Worm (Caenorhabditis elegans) whole organism, mixed stage, embryonic: ENCODE data around the gene sknr-1.

Experiments used
- M03D4.4 ChIP-seq: sonication (generic microtip); optimal IDR thresholded peaks from 2 replicates; lab custom pipeline; 2017; ENCODE audit warnings: mild to moderate bottlenecking, missing genetic modification characterization, missing compliant biosample characterization
- bed-3 ChIP-seq: fragments of 200-800 bp; sonication (Bioruptor generic); optimal IDR thresholded peaks from 3 replicates; lab custom pipeline; 2018; ENCODE audit warnings: mild to moderate bottlenecking, missing genetic modification characterization, moderate library complexity, missing compliant biosample characterization
- blmp-1 ChIP-seq: fragments of 150-350 bp; optimal IDR thresholded peaks from 2 replicates; lab custom pipeline; 2014; ENCODE audit warnings: missing biosample characterization, missing genetic modification characterization
- ceh-39 ChIP-seq: fragments of 150-350 bp; optimal IDR thresholded peaks from 2 replicates; lab custom pipeline; 2014; ENCODE audit warnings: missing biosample characterization, missing genetic modification characterization
- ceh-43 ChIP-seq: fragments of 200-800 bp; sonication (Bioruptor generic); optimal IDR thresholded peaks from 2 replicates; lab custom pipeline; 2018; ENCODE audit warnings: mild to moderate bottlenecking, missing genetic modification characterization, moderate library complexity, missing compliant biosample characterization
- ceh-83 ChIP-seq: fragments of 200-800 bp; sonication (Bioruptor generic); optimal IDR thresholded peaks from 2 replicates; lab custom pipeline; 2018; ENCODE audit warnings: mild to moderate bottlenecking, missing genetic modification characterization, missing compliant biosample characterization
- cnd-1 ChIP-seq: fragments of 200-800 bp; sonication (Bioruptor generic); optimal IDR thresholded peaks from 2 replicates; lab custom pipeline; 2018; ENCODE audit warnings: mild to moderate bottlenecking, missing genetic modification characterization, missing compliant biosample characterization
- elt-1 ChIP-seq: sonication (generic microtip); optimal IDR thresholded peaks from 2 replicates; lab custom pipeline; 2017; ENCODE audit warnings: missing genetic modification characterization, mild to moderate bottlenecking, missing compliant biosample characterization, antibody characterized with exemption, moderate library complexity, borderline replicate concordance; ENCODE audit not compliant: insufficient read depth
- elt-3 ChIP-seq: fragments of 150-350 bp; optimal IDR thresholded peaks from 2 replicates; lab custom pipeline; 2014; ENCODE audit warnings: missing biosample characterization, missing genetic modification characterization
- flh-1 ChIP-seq: fragments of 200-800 bp; sonication (Bioruptor generic); optimal IDR thresholded peaks from 2 replicates; lab custom pipeline; 2018; ENCODE audit warnings: mild to moderate bottlenecking, missing genetic modification characterization, moderate library complexity, missing compliant biosample characterization
- ham-2 ChIP-seq: fragments of 200-800 bp; sonication (Bioruptor generic); optimal IDR thresholded peaks from 2 replicates; lab custom pipeline; 2018; ENCODE audit warnings: mild to moderate bottlenecking, missing genetic modification characterization, missing compliant biosample characterization
- hlh-1 ChIP-seq: fragments of 150-350 bp; optimal IDR thresholded peaks from 2 replicates; lab custom pipeline; 2014; ENCODE audit warnings: missing biosample characterization, missing genetic modification reagents, missing genetic modification characterization
- lin-13 ChIP-seq: fragments of 150-350 bp; optimal IDR thresholded peaks from 2 replicates; lab custom pipeline; 2014; ENCODE audit warnings: missing biosample characterization, missing genetic modification characterization
- lin-32 ChIP-seq: fragments of 200-800 bp; sonication (Bioruptor generic); optimal IDR thresholded peaks from 2 replicates; lab custom pipeline; 2018; ENCODE audit warnings: mild to moderate bottlenecking, missing genetic modification characterization, missing compliant biosample characterization
- lsy-2 ChIP-seq: fragments of 150-350 bp; optimal IDR thresholded peaks from 2 replicates; lab custom pipeline; 2014; ENCODE audit warnings: missing biosample characterization, missing genetic modification characterization
- mab-5 ChIP-seq: fragments of 150-350 bp; optimal IDR thresholded peaks from 2 replicates; lab custom pipeline; 2014; ENCODE audit warnings: missing biosample characterization, missing genetic modification characterization
- mls-2 ChIP-seq: sonication (generic microtip); optimal IDR thresholded peaks from 2 replicates; lab custom pipeline; 2016; ENCODE audit warnings: mild to moderate bottlenecking, missing genetic modification characterization, moderate library complexity, missing compliant biosample characterization
- nhr-12 ChIP-seq: fragments of 150-350 bp; optimal IDR thresholded peaks from 2 replicates; lab custom pipeline; 2014; ENCODE audit warnings: missing biosample characterization, missing genetic modification characterization
- nhr-2 ChIP-seq: fragments of 150-350 bp; optimal IDR thresholded peaks from 2 replicates; lab custom pipeline; 2014; ENCODE audit warnings: missing biosample characterization, missing genetic modification characterization
- nhr-28 ChIP-seq: fragments of 150-350 bp; optimal IDR thresholded peaks from 2 replicates; lab custom pipeline; 2014; ENCODE audit warnings: missing biosample characterization, missing genetic modification characterization
- nhr-76 ChIP-seq: sonication (generic microtip); optimal IDR thresholded peaks from 2 replicates; lab custom pipeline; 2017; ENCODE audit warnings: missing biosample characterization, missing genetic modification characterization
- pha-4 ChIP-seq: fragments of 150-350 bp; optimal IDR thresholded peaks from 2 replicates; lab custom pipeline; 2018; ENCODE audit warnings: missing biosample characterization, missing genetic modification reagents, missing genetic modification characterization
- sem-2 ChIP-seq: fragments of 200-800 bp; sonication (Bioruptor generic); optimal IDR thresholded peaks from 2 replicates; lab custom pipeline; 2018; ENCODE audit warnings: mild to moderate bottlenecking, missing genetic modification characterization, missing compliant biosample characterization
- snpc-4 ChIP-seq: fragments of 150-350 bp; optimal IDR thresholded peaks from 2 replicates; lab custom pipeline; 2014; ENCODE audit warnings: missing biosample characterization, missing genetic modification characterization
- sptf-1 ChIP-seq: sonication (generic microtip); optimal IDR thresholded peaks from 2 replicates; lab custom pipeline; 2017; ENCODE audit warnings: mild to moderate bottlenecking, missing genetic modification characterization, moderate library complexity, missing compliant biosample characterization
- tbx-8 ChIP-seq: fragments of 200-800 bp; sonication (Bioruptor generic); optimal IDR thresholded peaks from 2 replicates; lab custom pipeline; 2018; ENCODE audit warnings: mild to moderate bottlenecking, missing genetic modification characterization, moderate library complexity, missing compliant biosample characterization
- unc-120 ChIP-seq: sonication (generic microtip); optimal IDR thresholded peaks from 2 replicates; lab custom pipeline; 2017; ENCODE audit warnings: missing genetic modification characterization, missing compliant biosample characterization; ENCODE audit not compliant: poor library complexity, severe bottlenecking
- unc-39 ChIP-seq: fragments of 150-350 bp; optimal IDR thresholded peaks from 2 replicates; lab custom pipeline; 2014; ENCODE audit warnings: missing biosample characterization, missing genetic modification characterization
- unc-62 ChIP-seq: fragments of 150-350 bp; optimal IDR thresholded peaks from 2 replicates; lab custom pipeline; 2014; ENCODE audit warnings: missing biosample characterization, missing genetic modification reagents, missing genetic modification characterization
- zip-8 ChIP-seq: fragments of 150-350 bp; optimal IDR thresholded peaks from 2 replicates; lab custom pipeline; 2014; ENCODE audit warnings: missing biosample characterization, missing genetic modification characterization
- ztf-11 ChIP-seq: fragments of 150-350 bp; optimal IDR thresholded peaks from 2 replicates; lab custom pipeline; 2014; ENCODE audit warnings: missing biosample characterization, missing genetic modification characterization

The sknr-1 gene

ce11 chrV:2580598-2580997 is 44.7 kb downstream of the sknr-1 start, which contains the start of gene C29G2.3:
C29G2.3 (plus strand) TSS chrV:2580898.
- TF ChIP-seq ceh-83 (GFP tag; lab: Kevin White, UChicago), result no peak

DNA sequence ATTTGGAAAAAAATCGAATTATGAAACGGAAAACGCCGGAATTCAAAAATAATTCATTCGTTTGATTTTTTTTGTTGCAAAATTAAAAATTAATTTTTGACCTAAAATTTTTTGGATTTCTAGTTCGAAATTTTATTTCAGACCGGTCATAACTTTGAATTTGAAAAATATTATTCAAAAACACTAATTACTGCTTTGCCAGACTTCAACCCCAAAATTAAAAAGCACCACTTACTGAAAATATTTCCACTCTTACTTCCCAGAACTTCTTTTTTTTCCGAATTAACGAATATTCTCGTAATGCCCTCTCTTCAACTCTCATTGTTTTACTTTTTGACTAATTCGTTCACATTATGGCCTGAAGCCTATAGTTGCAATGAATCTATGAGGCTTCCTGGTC is 47.7 kb downstream of the sknr-1 start, which contains the start of gene srt-4:
Gene srt-4, plus strand, starts transcription at position 301 of the 400 bp plus-strand sequence.
- TF ChIP-seq snpc-4 (tag; lab: Kevin White, UChicago) (no peak), lsy-2 (no peak), flh-1 (GFP tag; lab: Kevin White, UChicago) (no peak), ceh-43 (no peak), mab-5 (no peak), cnd-1 (no peak), nhr-28 (tag; lab: Kevin White, UChicago) (no peak), lin-13 (tag; lab: Kevin White, UChicago) (no peak), M03D4.4 (tag; lab: Kevin White, UChicago) (no peak), unc-120 (tag; lab: Kevin White, UChicago) (no peak), zip-8 (no peak), pha-4 (tag; lab: Kevin White, UChicago) (no peak), sptf-1 (tag; lab: Kevin White, UChicago) (no peak), lin-32 (GFP tag; lab: Kevin White, UChicago) (no peak)

- no peak for TF ChIP-seq sem-2
- no peak for TF ChIP-seq mls-2 (tag; lab: Kevin White, UChicago)
- no peak for TF ChIP-seq ceh-39 (tag; lab: Kevin White, UChicago)
- TF ChIP-seq hlh-1 (tag; lab: Kevin White, UChicago), result no peak
- TF ChIP-seq pha-4 (tag; lab: Kevin White, UChicago), result no peak
- no peak for TF ChIP-seq flh-1 (GFP tag; lab: Kevin White, UChicago)
- no peak for TF ChIP-seq unc-39
These were observed 49.5 kb downstream of the sknr-1 start for ce11 chrV:2575716-2576115.

- TF ChIP-seq lin-32 (GFP tag; lab: Kevin White, UChicago) (no peak), nhr-2 (tag; lab: Kevin White, UChicago) (no peak), pha-4 (tag; lab: Kevin White, UChicago) (no peak), flh-1 (GFP tag; lab: Kevin White, UChicago) (no peak), sem-2 (no peak), mls-2 (tag; lab: Kevin White, UChicago) (no peak), blmp-1 (tag; lab: Kevin White, UChicago) (no peak), nhr-76 (tag; lab: Kevin White, UChicago) (no peak), ztf-11 (tag; lab: Kevin White, UChicago) (no peak), ceh-39 (tag; lab: Kevin White, UChicago) (no peak), mab-5 (no peak), lin-13 (tag; lab: Kevin White, UChicago) (no peak), bed-3 (GFP tag; lab: Kevin White, UChicago) (no peak), unc-62 (no peak), ham-2 (no peak)
These were observed 51.4 kb downstream of the sknr-1 start, which contains the start of gene nhr-290 for ce11 chrV:2573881-2574280. nhr-290 (plus strand) TSS chrV:2574181.

- TF ChIP-seq hlh-1 (tag; lab: Kevin White, UChicago) (no peak), unc-39 (no peak), lin-13 (tag; lab: Kevin White, UChicago) (no peak), blmp-1 (tag; lab: Kevin White, UChicago) (no peak), elt-3 (tag; lab: Kevin White, UChicago) (no peak), cnd-1 (no peak), nhr-12 (no peak), lin-32 (GFP tag; lab: Kevin White, UChicago) (no peak), snpc-4 (tag; lab: Kevin White, UChicago) (no peak), tbx-8 (no peak), mls-2 (tag; lab: Kevin White, UChicago) (no peak), mab-5 (no peak), lsy-2 (no peak), sptf-1 (tag; lab: Kevin White, UChicago) (no peak), bed-3 (GFP tag; lab: Kevin White, UChicago) (no peak), ceh-83 (GFP tag; lab: Kevin White, UChicago) (no peak), M03D4.4 (tag; lab: Kevin White, UChicago) (no peak), elt-1 (tag; lab: Kevin White, UChicago) (no peak), ztf-11 (tag; lab: Kevin White, UChicago) (no peak)
These were observed 52.2 kb downstream of the sknr-1 start, which contains the start of gene srj-20 for ce11 chrV:2573108-2573507. srj-20 (minus strand) TSS chrV:2573208.
